Worm (Caenorhabditis elegans) whole organism, midembryonic: ENCODE data around the gene str-181.

Experiments
- T22C8.4 ChIP-seq: fragments of 200-800 bp; sonication (Bioruptor generic); IDR thresholded peaks from 2 replicates; pipeline ENCODE4 v1.3.6; 2022; ENCODE audit warnings: missing genetic modification characterization, missing compliant biosample characterization
- cog-1 ChIP-seq: sonication (generic microtip); optimal IDR thresholded peaks from 2 replicates; lab custom pipeline; 2016; ENCODE audit warnings: missing genetic modification characterization, missing compliant biosample characterization
- flt-1 ChIP-seq: fragments of 200-800 bp; sonication (Bioruptor generic); IDR thresholded peaks from 2 replicates; pipeline ENCODE4 v1.3.6; 2022; ENCODE audit warnings: missing genetic modification characterization, missing compliant biosample characterization
- klf-2 ChIP-seq: fragments of 200-800 bp; sonication (Bioruptor generic); conservative IDR thresholded peaks from 2 replicates; pipeline ENCODE4 v1.3.6; 2022; ENCODE audit warnings: missing genetic modification reagents, missing genetic modification characterization, missing compliant biosample characterization
- med-1 ChIP-seq: sonication (generic microtip); optimal IDR thresholded peaks from 2 replicates; lab custom pipeline; 2017; ENCODE audit warnings: missing genetic modification characterization, mild to moderate bottlenecking, missing compliant biosample characterization, antibody characterized with exemption, missing genetic modification reagents; ENCODE audit not compliant: insufficient read depth
- ref-1 ChIP-seq: fragments of 200-800 bp; sonication (Bioruptor generic); conservative IDR thresholded peaks from 2 replicates; pipeline ENCODE4 v1.3.6; 2022; ENCODE audit warnings: missing genetic modification reagents, missing genetic modification characterization, missing compliant biosample characterization
- tab-1 ChIP-seq: fragments of 200-800 bp; sonication (Bioruptor generic); IDR thresholded peaks from 2 replicates; pipeline ENCODE4 v1.3.6; 2022; ENCODE audit warnings: missing genetic modification characterization, missing compliant biosample characterization
- ztf-23 ChIP-seq: fragments of 200-800 bp; sonication (Bioruptor generic); IDR thresholded peaks from 2 replicates; pipeline ENCODE4 v1.3.6; 2022; ENCODE audit warnings: missing genetic modification reagents, missing genetic modification characterization, missing compliant biosample characterization
- ztf-29 ChIP-seq: fragments of 200-800 bp; sonication (Bioruptor generic); IDR thresholded peaks from 2 replicates; pipeline ENCODE4 v1.3.6; 2022; ENCODE audit warnings: missing genetic modification reagents, missing genetic modification characterization, missing compliant biosample characterization

Gene str-181

ce11 chrV:12670607-12671006, 47.9 kb downstream of the str-181 start, which contains the start of gene srx-116:
Gene srx-116 (plus strand): TSS chrV:12670907.
- no peak for TF ChIP-seq flt-1 (GFP tag; lab: Robert Waterston, UW)
- no peak for TF ChIP-seq T22C8.4 (GFP tag; lab: Robert Waterston, UW)
- no peak for TF ChIP-seq ztf-29 (GFP tag; lab: Robert Waterston, UW)

ce11 chrV:12667926-12668325, 50.6 kb downstream of the str-181 start, which contains the start of gene W05B10.4:
Gene W05B10.4 (plus strand): TSS chrV:12668226.
- TF ChIP-seq ztf-23 (GFP tag; lab: Robert Waterston, UW) = no peak
- TF ChIP-seq cog-1 (tag; lab: Kevin White, UChicago) = no peak
- TF ChIP-seq ref-1 (GFP tag; lab: Robert Waterston, UW) = no peak
- TF ChIP-seq tab-1 (GFP tag; lab: Robert Waterston, UW) = no peak
- no peak for TF ChIP-seq ztf-29 (GFP tag; lab: Robert Waterston, UW)
- TF ChIP-seq med-1 (GFP tag; lab: Kevin White, UChicago) = no peak
- TF ChIP-seq klf-2 (GFP tag; lab: Robert Waterston, UW) = no peak
- TF ChIP-seq flt-1 (GFP tag; lab: Robert Waterston, UW) = no peak
- TF ChIP-seq T22C8.4 (GFP tag; lab: Robert Waterston, UW) = no peak

ce11 chrV:12667397-12667796, 51.1 kb downstream of the str-181 start:
- TF ChIP-seq ztf-29 (GFP tag; lab: Robert Waterston, UW) (no peak), ref-1 (GFP tag; lab: Robert Waterston, UW) (no peak), med-1 (GFP tag; lab: Kevin White, UChicago) (no peak)
